Fruit fly (Drosophila melanogaster): ENCODE measurements around the gene Itgbn.
A peak's percentile ranks its signal among the peaks of the same experiment; 100 is the strongest.

Gene Itgbn

dm6 chr2L:21082444-21083201 lies 29.8 kb downstream of the Itgbn start, which contains the start of gene CG33511:
CG33511 (minus strand) TSS chr2L:21082494.
- TF ChIP-seq CG8159 (tag; optimal IDR thresholded peaks at IDR 0.05) = no peak
- peak; percentile 47 for TF ChIP-seq EcR (GFP tag; optimal IDR thresholded peaks at IDR 0.05)
- TF ChIP-seq D1 (tag; optimal IDR thresholded peaks at IDR 0.05) = no peak

- TF ChIP-seq CG9948 (tag; optimal IDR thresholded peaks at IDR 0.05) (no peak), EcR (GFP tag; optimal IDR thresholded peaks at IDR 0.05) (peak; percentile 24)
These were observed 31.4 kb downstream of the Itgbn start, which contains the start of gene CG33510 for dm6 chr2L:21084268-21084667. CG33510 (minus strand) TSS chr2L:21084326.

dm6 chr2L:21086406-21086805 lies 33.6 kb downstream of the Itgbn start, which contains the start of gene CG33509:
CG33509 (minus strand) TSS chr2L:21086506.
- TF ChIP-seq CG4496 (GFP tag; IDR thresholded peaks at IDR 0.05) (no peak), CG15710 (tag; optimal IDR thresholded peaks at IDR 0.05) (no peak), CG8159 (tag; optimal IDR thresholded peaks at IDR 0.05) (no peak), CG9948 (tag; optimal IDR thresholded peaks at IDR 0.05) (no peak), Pif1A (GFP tag; optimal IDR thresholded peaks at IDR 0.05) (no peak)

dm6 chr2L:21088651-21089050 lies 35.8 kb downstream of the Itgbn start, which contains the start of gene ppk13:
ppk13 (minus strand) TSS chr2L:21088751.
- TF ChIP-seq Ets98B (GFP tag; IDR thresholded peaks at IDR 0.05) (no peak), Pif1B (GFP tag; optimal IDR thresholded peaks at IDR 0.05) (no peak), CG17806 (tag; optimal IDR thresholded peaks at IDR 0.05) (no peak), CG14655 (GFP tag; optimal IDR thresholded peaks at IDR 0.05) (no peak), fd96Ca (GFP tag; IDR thresholded peaks at IDR 0.05) (no peak), CG15710 (tag; optimal IDR thresholded peaks at IDR 0.05) (no peak), CG34367 (tag; optimal IDR thresholded peaks at IDR 0.05) (no peak)

- no peak for TF ChIP-seq CG8301 (tag; optimal IDR thresholded peaks at IDR 0.05)
These were observed 36.2 kb downstream of the Itgbn start, which contains the start of gene CG9259 for dm6 chr2L:21089075-21089474. CG9259 (plus strand) TSS chr2L:21089375.

- TF ChIP-seq CG12605 (GFP tag; IDR thresholded peaks at IDR 0.05) = no peak
- TF ChIP-seq EcR (GFP tag; optimal IDR thresholded peaks at IDR 0.05) = no peak
- no peak for TF ChIP-seq Snoo (tag; optimal IDR thresholded peaks at IDR 0.05)
- no peak for TF ChIP-seq CG14655 (GFP tag; optimal IDR thresholded peaks at IDR 0.05)
- no peak for TF ChIP-seq CG8301 (tag; optimal IDR thresholded peaks at IDR 0.05)
- TF ChIP-seq CG9948 (tag; optimal IDR thresholded peaks at IDR 0.05) = no peak
- TF ChIP-seq CG8159 (tag; optimal IDR thresholded peaks at IDR 0.05) = no peak
- TF ChIP-seq rn (GFP tag; IDR thresholded peaks at IDR 0.05) = no peak
- TF ChIP-seq Pif1A (GFP tag; optimal IDR thresholded peaks at IDR 0.05) = no peak
- no peak for TF ChIP-seq CG4496 (GFP tag; IDR thresholded peaks at IDR 0.05)
- TF ChIP-seq Ets98B (GFP tag; IDR thresholded peaks at IDR 0.05) = no peak
- no peak for TF ChIP-seq D1 (tag; optimal IDR thresholded peaks at IDR 0.05)
- TF ChIP-seq CG15710 (tag; optimal IDR thresholded peaks at IDR 0.05) = no peak
- TF ChIP-seq Pif1B (GFP tag; optimal IDR thresholded peaks at IDR 0.05) = no peak
- TF ChIP-seq CG17806 (tag; optimal IDR thresholded peaks at IDR 0.05) = no peak
- no peak for TF ChIP-seq CG10348 (GFP tag; IDR thresholded peaks at IDR 0.05)
- TF ChIP-seq fd96Ca (GFP tag; IDR thresholded peaks at IDR 0.05) = no peak
- no peak for TF ChIP-seq CG34367 (tag; optimal IDR thresholded peaks at IDR 0.05)
These were observed 38.1 kb downstream of the Itgbn start, which contains the start of gene CG14397 for dm6 chr2L:21090958-21091357. CG14397 (plus strand) TSS chr2L:21091227.

- TF ChIP-seq CG8301 (tag; optimal IDR thresholded peaks at IDR 0.05) = peak; percentile 51
- TF ChIP-seq Ets98B (GFP tag; IDR thresholded peaks at IDR 0.05) = peak; percentile 89
- peak; percentile 47 for TF ChIP-seq CG34367 (tag; optimal IDR thresholded peaks at IDR 0.05)
- peak; percentile 81 for TF ChIP-seq fd96Ca (GFP tag; IDR thresholded peaks at IDR 0.05)
- peak; percentile 78 for TF ChIP-seq gl (tag; optimal IDR thresholded peaks at IDR 0.05)
- peak; percentile 24; the same call in 1 of the 2 replicates for TF ChIP-seq rn (GFP tag; IDR thresholded peaks at IDR 0.05)
- TF ChIP-seq CG12605 (GFP tag; IDR thresholded peaks at IDR 0.05) = peak; percentile 90
- TF ChIP-seq EcR (GFP tag; optimal IDR thresholded peaks at IDR 0.05) = peak; percentile 9
- peak; percentile 76 for TF ChIP-seq Pif1B (GFP tag; optimal IDR thresholded peaks at IDR 0.05)
- TF ChIP-seq CG4496 (GFP tag; IDR thresholded peaks at IDR 0.05) = peak; percentile 94
- TF ChIP-seq CG10348 (GFP tag; IDR thresholded peaks at IDR 0.05) = no peak
- peak; percentile 51 for TF ChIP-seq CG17806 (tag; optimal IDR thresholded peaks at IDR 0.05)
- peak; percentile 66 for TF ChIP-seq CG13204 (GFP tag; optimal IDR thresholded peaks at IDR 0.05)
- TF ChIP-seq Pif1A (GFP tag; optimal IDR thresholded peaks at IDR 0.05) = peak; percentile 84
- peak; percentile 40 for TF ChIP-seq D1 (tag; optimal IDR thresholded peaks at IDR 0.05)
- peak; percentile 33 for TF ChIP-seq Snoo (tag; optimal IDR thresholded peaks at IDR 0.05)
- TF ChIP-seq CG15710 (tag; optimal IDR thresholded peaks at IDR 0.05) = peak; percentile 29
- TF ChIP-seq CG32121 (GFP tag; IDR thresholded peaks at IDR 0.05) = peak; percentile 78
- peak; percentile 27 for TF ChIP-seq CG9948 (tag; optimal IDR thresholded peaks at IDR 0.05)
- TF ChIP-seq CG8159 (tag; optimal IDR thresholded peaks at IDR 0.05) = peak; percentile 51
- peak; percentile 46 for TF ChIP-seq CG14655 (GFP tag; optimal IDR thresholded peaks at IDR 0.05)
These were observed 43.7 kb downstream of the Itgbn start, which contains the start of gene CG34136 for dm6 chr2L:21096448-21096994. CG34136 (plus strand) TSS chr2L:21096922.

Data from whole organism, pupa.